Fruit fly (Drosophila melanogaster): ENCODE data around the gene CG43438.

Gene CG43438

DNA sequence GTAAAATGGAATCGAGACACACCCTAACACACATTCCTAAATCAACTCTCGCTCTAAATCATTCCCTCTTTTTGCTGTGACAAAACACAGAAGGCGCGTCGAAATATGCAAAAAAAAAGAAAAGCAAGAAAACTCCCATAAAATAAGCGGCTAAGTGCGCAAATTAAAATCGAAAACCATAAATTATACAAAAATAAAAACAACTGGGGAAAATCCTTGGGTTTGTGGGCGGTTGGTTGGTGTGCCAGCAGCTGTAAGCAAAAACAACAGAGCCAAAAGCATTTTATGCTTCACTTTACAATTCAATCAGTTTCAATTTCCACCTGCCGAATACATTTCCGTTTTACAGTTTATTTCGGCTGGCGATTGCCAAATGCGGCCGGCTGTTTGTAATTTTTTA, at the start of gene CG43438:
TSS of gene CG43438 (plus strand) at position 301 of the 400 bp plus-strand sequence.
- TF ChIP-seq CG17801 (GFP tag; optimal IDR thresholded peaks at IDR 0.05; ENCODE audit: partially characterized antibody), result no peak

DNA sequence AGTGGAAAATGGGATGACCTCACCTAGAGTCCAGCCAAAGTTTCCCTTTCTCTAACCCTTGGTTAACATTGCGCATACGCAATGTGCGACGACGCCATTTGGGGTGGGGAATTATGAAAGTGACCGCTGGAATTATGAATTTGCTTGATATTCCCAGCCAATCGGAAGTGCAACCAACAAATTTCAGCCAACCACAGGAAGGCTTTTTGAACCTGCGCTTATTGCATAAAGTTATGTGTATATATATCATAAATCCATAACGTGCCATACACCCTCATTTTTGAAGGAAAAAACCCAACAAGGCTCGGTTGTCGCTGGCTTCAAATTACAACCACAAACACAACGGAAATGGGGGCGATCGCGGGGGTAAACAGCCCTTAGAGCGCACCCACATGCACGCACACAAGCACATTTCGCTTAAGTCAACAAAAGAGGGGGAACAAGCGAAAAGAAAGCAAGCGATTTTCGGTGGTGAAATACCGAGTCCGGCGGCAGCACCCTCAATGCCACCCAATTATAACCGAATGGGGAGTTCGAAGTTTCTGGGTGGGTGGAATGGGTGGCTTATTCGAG, 47.4 kb upstream of the CG43438 start:
- no peak for TF ChIP-seq CG17801 (GFP tag; optimal IDR thresholded peaks at IDR 0.05; ENCODE audit: partially characterized antibody)

DNA sequence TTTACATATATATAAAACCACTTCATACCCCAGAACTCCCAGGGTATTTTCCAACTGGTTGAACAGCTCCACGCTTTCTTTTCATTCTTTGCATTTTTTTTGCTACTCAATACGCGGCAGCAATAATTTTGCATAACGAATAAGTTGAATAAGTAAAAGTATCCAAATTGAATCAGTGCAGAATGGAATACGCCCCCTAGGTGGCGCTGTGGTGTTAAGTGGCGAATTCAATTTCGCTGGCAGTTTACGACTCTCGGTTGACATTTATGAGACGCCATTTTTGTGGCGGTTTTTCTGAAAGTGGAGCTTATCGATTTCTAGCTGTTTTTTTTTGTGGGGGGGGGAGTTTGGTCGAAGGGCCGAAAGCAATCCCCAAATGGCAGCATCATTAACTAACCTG, 42.0 kb upstream of the CG43438 start:
- TF ChIP-seq CG17801 (GFP tag; optimal IDR thresholded peaks at IDR 0.05; ENCODE audit: partially characterized antibody), result no peak

DNA sequence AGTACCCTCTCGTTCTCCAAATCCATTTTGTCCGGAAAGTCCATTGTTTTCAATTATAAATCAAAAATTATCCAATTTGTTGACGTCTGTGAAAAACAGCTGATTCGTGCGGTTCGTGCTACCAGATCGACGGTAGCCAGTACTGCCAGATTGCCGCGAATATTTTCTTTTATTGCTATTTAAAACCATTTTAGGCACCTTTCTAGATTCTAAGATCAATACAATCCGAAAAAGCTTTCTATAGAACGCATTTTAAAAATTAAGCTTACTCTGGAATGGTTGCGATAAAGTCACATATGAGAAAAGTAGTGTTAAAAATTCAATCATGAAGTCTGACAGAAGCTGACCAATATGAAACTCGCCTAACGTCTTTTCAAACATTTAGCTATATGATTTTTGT, 37.1 kb upstream of the CG43438 start, which contains the start of gene Cog8:
TSS of gene Cog8 (minus strand) at position 110 of the 400 bp plus-strand sequence.
- TF ChIP-seq CG17801 (GFP tag; optimal IDR thresholded peaks at IDR 0.05; ENCODE audit: partially characterized antibody), result no peak

DNA sequence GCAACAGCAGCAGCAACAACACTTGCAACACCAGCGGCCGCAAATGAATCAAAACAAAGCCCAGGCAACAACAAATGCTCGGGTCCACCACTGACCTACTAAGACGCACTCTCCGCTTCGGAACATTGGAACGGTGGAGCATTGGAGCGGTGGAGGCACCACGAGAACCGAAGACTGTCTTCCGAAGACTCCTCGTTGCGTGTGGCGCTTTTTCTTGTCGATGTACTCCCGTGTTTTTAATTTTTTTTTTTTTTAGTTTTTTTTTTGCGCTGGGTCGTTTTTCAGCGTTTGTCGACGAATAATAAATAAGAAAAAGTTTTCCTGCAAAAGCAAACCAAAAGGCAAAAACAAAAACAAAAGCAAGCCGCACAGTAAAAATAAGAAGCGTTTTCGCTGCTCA, 35.3 kb upstream of the CG43438 start:
- TF ChIP-seq CG17801 (GFP tag; optimal IDR thresholded peaks at IDR 0.05; ENCODE audit: partially characterized antibody), result no peak

DNA sequence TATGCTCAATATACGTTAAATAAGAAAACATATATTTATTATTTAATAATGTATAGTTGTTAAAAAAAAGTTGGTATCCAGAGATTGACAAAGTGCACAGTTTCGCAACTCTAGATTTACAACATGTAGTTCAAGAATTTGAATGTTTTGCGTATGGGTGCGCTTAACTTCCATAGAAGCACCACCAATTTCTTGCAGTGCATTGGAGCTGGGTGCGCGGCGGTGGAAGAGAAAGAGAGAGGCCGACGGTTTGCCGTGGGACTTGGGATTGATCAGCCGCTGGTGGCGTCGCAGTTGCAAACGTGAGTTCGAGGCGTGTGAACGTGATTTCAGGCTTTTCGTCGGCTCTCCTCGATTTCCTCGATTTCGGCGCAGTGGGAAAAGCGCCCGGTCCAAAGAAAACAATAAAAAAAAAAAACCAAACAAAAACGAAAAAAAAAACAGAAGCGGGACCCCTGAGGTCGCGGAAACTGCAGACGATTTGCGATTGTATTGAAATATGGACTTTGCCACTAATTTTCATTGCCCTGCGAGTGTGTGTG, 34.4 kb upstream of the CG43438 start, which contains the start of gene spz4:
TSS of gene spz4 (plus strand) at position 289 of the 542 bp plus-strand sequence.
- TF ChIP-seq CG17801 (GFP tag; optimal IDR thresholded peaks at IDR 0.05; ENCODE audit: partially characterized antibody), result no peak

DNA sequence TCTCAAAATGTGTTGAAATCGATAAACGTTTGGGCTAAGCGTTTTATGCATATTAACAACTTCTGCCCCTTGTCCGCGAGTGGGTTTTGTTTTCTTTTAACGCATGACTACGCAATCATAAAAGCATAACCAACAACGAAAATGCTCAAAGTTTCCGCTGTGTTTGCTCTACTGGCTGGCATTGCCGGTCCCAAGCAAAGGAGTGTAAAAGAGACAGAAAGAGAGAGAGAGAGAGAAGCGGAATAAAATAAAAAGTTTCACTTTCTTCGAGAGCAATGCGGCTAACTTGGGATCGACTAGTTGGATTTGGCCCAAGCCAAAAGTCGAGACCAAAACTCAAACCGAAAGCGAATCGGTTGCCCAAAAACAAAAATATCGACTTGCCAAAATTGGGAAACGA, 33.2 kb upstream of the CG43438 start:
- TF ChIP-seq CG17801 (GFP tag; optimal IDR thresholded peaks at IDR 0.05; ENCODE audit: partially characterized antibody), result no peak

DNA sequence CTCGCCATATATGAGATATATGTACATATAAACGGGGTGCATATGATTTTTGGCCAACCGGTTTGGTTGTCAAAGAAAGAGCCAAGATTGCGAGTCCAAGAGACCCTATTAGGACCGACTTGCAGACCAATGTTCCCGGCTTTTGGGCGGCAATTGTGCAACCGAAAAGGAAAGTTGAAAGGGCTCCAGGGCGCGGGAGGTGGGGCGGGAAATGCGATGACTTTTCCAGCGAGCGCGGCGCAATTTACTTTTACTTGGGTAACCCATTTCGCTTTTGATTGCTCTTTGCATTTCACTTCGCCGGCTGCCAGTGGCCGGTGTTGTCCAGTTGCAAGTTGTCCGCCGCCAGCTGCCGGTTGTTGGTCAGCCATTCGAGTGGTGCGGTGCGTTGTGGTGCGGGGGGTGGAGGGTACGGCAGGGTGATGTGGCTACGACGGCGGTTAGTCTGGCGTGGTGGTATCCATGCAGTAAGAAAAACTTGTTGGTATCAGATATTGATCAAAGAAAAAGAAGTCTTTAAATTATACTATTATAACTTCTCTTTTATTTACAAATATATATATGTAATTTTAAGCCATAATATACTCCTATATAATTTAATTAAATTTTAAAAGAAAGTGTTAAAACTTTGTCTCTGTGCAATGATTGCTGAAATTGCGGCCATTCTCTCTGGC, 30.9 kb upstream of the CG43438 start:
- TF ChIP-seq CG17801 (GFP tag; optimal IDR thresholded peaks at IDR 0.05; ENCODE audit: partially characterized antibody), result no peak

DNA sequence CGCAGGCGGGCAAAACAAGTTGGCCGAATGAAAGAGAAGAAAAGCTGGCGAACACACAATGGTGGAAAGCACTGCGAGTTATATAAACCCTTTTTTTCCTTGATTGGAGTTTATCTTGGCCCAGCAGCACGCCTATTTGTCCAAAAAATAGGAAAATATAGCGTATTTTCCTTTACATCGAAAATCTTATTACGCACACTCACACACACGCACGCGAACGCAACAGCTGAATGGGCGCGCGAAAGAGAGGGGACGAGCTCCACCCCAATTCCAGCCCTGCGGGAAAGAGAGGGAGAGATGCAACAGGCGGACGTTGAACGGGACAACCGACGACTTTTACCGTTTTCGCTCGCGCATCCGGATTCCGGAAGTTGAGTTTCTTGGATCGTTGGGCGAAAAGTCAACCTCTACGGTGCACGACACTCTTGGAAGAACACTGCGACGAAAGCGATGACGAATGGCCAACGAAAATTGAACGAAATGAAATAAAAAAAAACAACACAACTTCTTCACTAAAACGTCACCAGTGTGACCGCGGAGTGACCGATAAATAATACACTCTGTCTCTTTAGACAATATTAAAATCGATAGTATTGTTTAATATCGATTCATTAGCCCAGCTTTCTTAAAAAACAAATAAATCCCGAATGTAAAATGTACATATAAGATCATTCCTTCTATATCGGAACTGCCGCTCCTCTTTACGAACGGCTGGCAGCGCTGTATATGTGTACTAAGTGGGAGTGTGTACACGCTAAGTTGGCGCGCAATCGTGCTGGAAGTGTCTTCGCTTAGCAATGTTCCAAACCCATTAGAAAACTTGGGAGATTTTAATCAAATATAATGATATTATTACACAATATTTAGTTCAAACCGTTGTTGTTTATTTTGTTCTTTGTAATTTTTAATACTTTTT, 19.2 kb upstream of the CG43438 start, which contains the start of the genes Dlg5 and CG4970:
TSS of gene Dlg5 (minus strand) at position 556 of the 916 bp plus-strand sequence.
TSS of gene CG4970 (plus strand) at position 866 of the 916 bp plus-strand sequence.
- no peak for TF ChIP-seq CG17801 (GFP tag; optimal IDR thresholded peaks at IDR 0.05; ENCODE audit: partially characterized antibody)

DNA sequence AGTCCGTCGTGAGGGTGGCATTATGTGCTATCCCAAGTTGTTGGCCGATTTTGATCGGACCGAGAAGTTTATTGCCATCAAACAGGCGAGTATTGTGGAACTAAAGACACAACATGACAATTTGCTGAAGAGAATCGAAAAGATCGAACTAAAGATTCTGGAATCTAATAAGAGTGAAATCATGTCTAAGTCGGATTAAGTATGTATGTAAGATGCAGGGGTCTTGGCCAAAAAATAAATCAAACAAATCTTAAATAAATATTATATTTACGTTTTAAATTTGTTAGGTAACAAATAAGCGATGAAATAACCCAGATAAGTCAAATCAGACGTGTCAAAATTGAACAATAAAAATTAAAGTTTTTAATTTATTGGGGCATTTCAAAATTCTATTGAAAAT, 16.4 kb upstream of the CG43438 start, which contains the start of gene CG14929:
TSS of gene CG14929 (plus strand) at position 301 of the 400 bp plus-strand sequence.
- no peak for TF ChIP-seq CG17801 (GFP tag; optimal IDR thresholded peaks at IDR 0.05; ENCODE audit: partially characterized antibody)

DNA sequence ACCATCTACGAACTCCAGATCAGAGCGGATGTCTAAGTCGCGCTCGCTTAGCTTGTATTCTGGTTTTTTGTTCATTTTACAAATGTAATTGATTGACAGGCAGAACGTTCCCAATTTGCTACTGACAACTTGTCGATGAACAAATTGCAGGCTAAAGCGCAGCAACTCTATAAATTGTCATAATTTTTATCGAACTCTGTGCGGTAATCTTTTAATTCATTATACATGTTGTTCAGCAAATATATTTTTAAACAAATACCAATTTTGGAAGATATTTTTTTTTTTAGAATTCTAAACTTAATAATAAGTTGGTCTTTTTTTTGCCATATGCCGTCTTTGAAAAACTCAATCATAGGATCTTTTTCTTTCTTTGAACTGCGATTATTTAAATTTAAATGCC, 14.8 kb upstream of the CG43438 start, which contains the start of gene CG14930:
TSS of gene CG14930 (minus strand) at position 101 of the 400 bp plus-strand sequence.
- TF ChIP-seq CG17801 (GFP tag; optimal IDR thresholded peaks at IDR 0.05; ENCODE audit: partially characterized antibody), result no peak

DNA sequence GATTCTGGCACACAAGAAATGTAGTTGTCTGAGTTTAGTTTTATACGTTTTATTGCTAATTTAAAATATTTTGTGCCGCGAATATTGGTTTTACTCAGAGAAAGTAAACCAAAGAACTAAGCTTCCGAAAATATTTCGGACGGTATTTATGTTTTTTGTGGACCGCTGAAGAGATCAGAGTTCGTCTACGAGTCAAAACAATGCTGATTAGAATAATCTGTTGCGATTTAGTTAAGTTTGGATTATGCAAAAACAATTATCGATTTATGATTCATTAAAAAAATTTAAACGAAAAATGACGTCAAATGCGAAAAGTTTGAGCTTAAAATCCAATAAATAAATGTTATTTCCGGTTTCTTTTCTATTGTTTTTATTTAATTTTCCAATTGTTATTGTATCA, 13.3 kb upstream of the CG43438 start, which contains the start of gene CG43153:
TSS of gene CG43153 (minus strand) at position 101 of the 400 bp plus-strand sequence.
- TF ChIP-seq CG17801 (GFP tag; optimal IDR thresholded peaks at IDR 0.05; ENCODE audit: partially characterized antibody), result no peak

DNA sequence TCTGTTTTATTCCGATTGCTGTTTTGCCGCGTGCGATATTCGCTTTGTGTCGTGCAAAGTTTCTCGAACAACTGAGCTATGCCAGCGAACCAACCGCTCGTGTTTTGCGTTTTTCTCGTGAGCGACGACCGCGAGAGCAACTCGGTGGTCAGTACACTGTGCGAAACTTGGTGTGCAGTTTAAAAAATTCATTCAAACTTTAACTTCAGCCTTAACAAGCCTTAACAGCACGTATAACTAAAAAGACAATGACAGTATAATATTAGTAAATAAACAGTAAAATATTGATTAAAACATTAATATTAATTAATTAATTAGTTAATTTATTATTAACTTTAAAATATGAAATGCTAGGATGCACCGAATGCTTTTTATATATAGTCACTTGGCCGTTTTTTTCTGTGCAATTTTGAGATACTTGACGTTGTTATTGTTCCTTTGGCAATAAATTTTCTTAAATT, 7.8 kb upstream of the CG43438 start, which contains the start of gene CG31705:
TSS of gene CG31705 (minus strand) at position 77 of the 461 bp plus-strand sequence.
- TF ChIP-seq CG17801 (GFP tag; optimal IDR thresholded peaks at IDR 0.05; ENCODE audit: partially characterized antibody), result peak; percentile 73

DNA sequence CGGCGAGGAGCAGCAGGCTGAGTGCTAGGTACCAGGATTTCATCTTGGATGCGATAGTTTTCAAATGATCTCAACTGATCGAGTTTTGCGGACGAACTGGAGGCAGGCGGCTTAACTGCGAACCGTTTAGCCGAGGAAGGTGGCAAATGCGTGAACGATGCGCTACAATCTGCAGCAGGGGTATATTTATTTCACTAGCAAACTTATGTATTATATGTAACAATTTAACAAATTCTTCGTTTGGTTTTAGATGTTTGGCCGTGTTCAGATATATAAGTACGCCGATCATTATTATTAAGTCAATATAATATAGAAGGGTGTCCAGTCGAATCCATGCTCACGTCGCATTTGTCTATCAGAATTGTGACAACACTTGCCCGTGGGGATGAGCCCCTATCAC, 5.0 kb upstream of the CG43438 start, which contains the start of gene CG31706:
TSS of gene CG31706 (minus strand) at position 101 of the 400 bp plus-strand sequence.
- no peak for TF ChIP-seq CG17801 (GFP tag; optimal IDR thresholded peaks at IDR 0.05; ENCODE audit: partially characterized antibody)

Data from ovary, adult (tissue).